Worm (Caenorhabditis elegans) whole organism, L4 larva: Measurements from ENCODE around the gene srw-39.
A peak's percentile ranks its signal among the peaks of the same experiment; 100 is the strongest.

ENCODE experiments used
- F10B5.3 ChIP-seq: sonication (generic microtip); optimal IDR thresholded peaks from 2 replicates; lab custom pipeline; 2016; ENCODE audit warnings: mild to moderate bottlenecking, missing genetic modification characterization, missing compliant biosample characterization
- R02D3.7 ChIP-seq: fragments of 150-350 bp; sonication (generic microtip); optimal IDR thresholded peaks from 3 replicates; lab custom pipeline; 2014; ENCODE audit warnings: missing biosample characterization, missing genetic modification characterization
- T20F7.1 ChIP-seq: fragments of 200-800 bp; sonication (Bioruptor generic); optimal IDR thresholded peaks from 2 replicates; lab custom pipeline; 2018; ENCODE audit warnings: mild to moderate bottlenecking, missing genetic modification characterization, missing compliant biosample characterization
- Y48G9A.11 ChIP-seq: fragments of 200-800 bp; sonication (Bioruptor generic); IDR thresholded peaks from 2 replicates; pipeline ENCODE4 v1.3.6; 2022; ENCODE audit warnings: missing genetic modification reagents, missing genetic modification characterization, missing compliant biosample characterization
- Y5F2A.4 ChIP-seq: fragments of 200-800 bp; sonication (Bioruptor generic); optimal IDR thresholded peaks from 2 replicates; lab custom pipeline; 2018; ENCODE audit warnings: mild to moderate bottlenecking, missing genetic modification characterization, missing compliant biosample characterization
- aha-1 ChIP-seq: fragments of 150-350 bp; peaks from one replicate; lab custom pipeline; 2014; ENCODE audit warnings: missing biosample characterization, missing genetic modification characterization
- arid-1 ChIP-seq: fragments of 200-800 bp; sonication (Bioruptor generic); conservative IDR thresholded peaks from 2 replicates; pipeline ENCODE4 v1.3.6; 2022; ENCODE audit warnings: missing genetic modification reagents, missing genetic modification characterization, missing compliant biosample characterization
- ceh-28 ChIP-seq: fragments of 150-350 bp; optimal IDR thresholded peaks from 2 replicates; lab custom pipeline; 2014; ENCODE audit warnings: missing biosample characterization, missing genetic modification reagents, missing genetic modification characterization
- ceh-32 ChIP-seq: sonication (generic microtip); optimal IDR thresholded peaks from 2 replicates; lab custom pipeline; 2016; ENCODE audit warnings: mild to moderate bottlenecking, missing genetic modification characterization, missing compliant biosample characterization; ENCODE audit not compliant: poor library complexity
- ces-1 ChIP-seq: fragments of 150-350 bp; sonication (generic microtip); optimal IDR thresholded peaks from 4 replicates; lab custom pipeline; 2014; ENCODE audit warnings: missing biosample characterization, missing genetic modification reagents, missing genetic modification characterization
- daf-12 ChIP-seq: fragments of 150-350 bp; optimal IDR thresholded peaks from 2 replicates; lab custom pipeline; 2014; ENCODE audit warnings: missing biosample characterization, missing genetic modification reagents, missing genetic modification characterization
- daf-16 ChIP-seq, 3 experiments: sonication (generic microtip); optimal IDR thresholded peaks; 2 replicates each; lab custom pipeline; 2016 to 2017; ENCODE audit warnings: missing genetic modification characterization in 3 of 3, missing genetic modification reagents in 3 of 3, mild to moderate bottlenecking in 2 of 3, missing compliant biosample characterization in 2 of 3, missing biosample characterization in 1 of 3, moderate library complexity in 1 of 3
- daf-8 ChIP-seq: fragments of 200-800 bp; sonication (Bioruptor generic); IDR thresholded peaks from 2 replicates; pipeline ENCODE4 v1.3.6; 2022; ENCODE audit warnings: missing genetic modification characterization, missing compliant biosample characterization
- dmd-6 ChIP-seq: fragments of 200-800 bp; sonication (Bioruptor generic); IDR thresholded peaks from 2 replicates; pipeline ENCODE4 v1.3.6; 2022; ENCODE audit warnings: missing genetic modification reagents, missing genetic modification characterization, missing compliant biosample characterization
- duxl-1 ChIP-seq: sonication (generic microtip); optimal IDR thresholded peaks from 2 replicates; lab custom pipeline; 2016; ENCODE audit warnings: mild to moderate bottlenecking, missing genetic modification characterization, moderate library complexity, missing compliant biosample characterization; ENCODE audit not compliant: poor library complexity
- dve-1 ChIP-seq: sonication (generic microtip); optimal IDR thresholded peaks from 2 replicates; lab custom pipeline; 2017; ENCODE audit warnings: antibody characterized with exemption, mild to moderate bottlenecking, missing genetic modification characterization, missing compliant biosample characterization; ENCODE audit not compliant: insufficient read depth
- fos-1 ChIP-seq: fragments of 150-350 bp; optimal IDR thresholded peaks from 2 replicates; lab custom pipeline; 2014; ENCODE audit warnings: missing biosample characterization, missing genetic modification characterization
- gei-8 ChIP-seq: fragments of 200-800 bp; sonication (Bioruptor generic); optimal IDR thresholded peaks from 2 replicates; lab custom pipeline; 2018; ENCODE audit warnings: mild to moderate bottlenecking, missing genetic modification characterization, missing compliant biosample characterization
- hif-1 ChIP-seq, 2 experiments: sonication (generic microtip); optimal IDR thresholded peaks; 2 replicates each; lab custom pipeline; 2016 to 2017; ENCODE audit warnings: missing compliant biosample characterization in 2 of 2, missing genetic modification characterization in 2 of 2, missing genetic modification reagents in 2 of 2, missing genotype in 2 of 2, mild to moderate bottlenecking in 1 of 2
- hlh-11 ChIP-seq: fragments of 200-800 bp; sonication (Bioruptor generic); optimal IDR thresholded peaks from 2 replicates; lab custom pipeline; 2018; ENCODE audit warnings: mild to moderate bottlenecking, missing genetic modification characterization, missing compliant biosample characterization
- hmg-1.1 ChIP-seq: fragments of 200-800 bp; sonication (Bioruptor generic); IDR thresholded peaks from 2 replicates; pipeline ENCODE4 v1.3.6; 2022; ENCODE audit warnings: missing genetic modification reagents, missing genetic modification characterization, missing compliant biosample characterization
- jun-1 ChIP-seq: fragments of 150-350 bp; optimal IDR thresholded peaks from 2 replicates; lab custom pipeline; 2014; ENCODE audit warnings: missing biosample characterization, missing genetic modification reagents, missing genetic modification characterization
- lin-39 ChIP-seq: fragments of 150-350 bp; optimal IDR thresholded peaks from 2 replicates; lab custom pipeline; 2014; ENCODE audit warnings: missing biosample characterization, missing genetic modification reagents, missing genetic modification characterization
- lsy-2 ChIP-seq, 2 experiments: fragments of 150-350 bp in 1 of 2; sonication (generic microtip) in 1 of 2; optimal IDR thresholded peaks; 2 replicates each; lab custom pipeline; 2014 to 2017; ENCODE audit warnings: missing biosample characterization in 2 of 2, missing genetic modification characterization in 2 of 2
- madf-5 ChIP-seq, 2 experiments: fragments of 200-800 bp; sonication (Bioruptor generic); IDR thresholded peaks; 2 replicates each; pipeline ENCODE4 v1.3.6; 2022; ENCODE audit warnings: missing compliant biosample characterization in 2 of 2, missing genetic modification characterization in 2 of 2
- madf-9 ChIP-seq: fragments of 200-800 bp; sonication (Bioruptor generic); conservative IDR thresholded peaks from 2 replicates; pipeline ENCODE4 v1.3.6; 2022; ENCODE audit warnings: missing genetic modification reagents, missing genetic modification characterization, missing compliant biosample characterization
- mdl-1 ChIP-seq, 2 experiments: fragments of 150-350 bp in 1 of 2; sonication (generic microtip) in 1 of 2; optimal IDR thresholded peaks; 2 replicates each; lab custom pipeline; 2014 to 2017; ENCODE audit warnings: missing biosample characterization in 2 of 2, missing genetic modification characterization in 2 of 2
- mep-1 ChIP-seq: fragments of 150-350 bp; sonication (generic microtip); optimal IDR thresholded peaks from 3 replicates; lab custom pipeline; 2014; ENCODE audit warnings: missing biosample characterization, missing genetic modification characterization
- mxl-2 ChIP-seq: fragments of 200-800 bp; sonication (Bioruptor generic); conservative IDR thresholded peaks from 2 replicates; pipeline ENCODE4 v1.3.6; 2022; ENCODE audit warnings: missing genetic modification reagents, missing genetic modification characterization, missing compliant biosample characterization
- nhr-11 ChIP-seq: fragments of 150-350 bp; optimal IDR thresholded peaks from 2 replicates; lab custom pipeline; 2014; ENCODE audit warnings: missing biosample characterization, missing genetic modification characterization
- nhr-111 ChIP-seq: fragments of 200-800 bp; sonication (Bioruptor generic); optimal IDR thresholded peaks from 2 replicates; lab custom pipeline; 2018; ENCODE audit warnings: mild to moderate bottlenecking, missing genetic modification characterization, missing compliant biosample characterization
- nhr-25 ChIP-seq: sonication (generic microtip); optimal IDR thresholded peaks from 2 replicates; lab custom pipeline; 2017; ENCODE audit warnings: missing genetic modification characterization, mild to moderate bottlenecking, missing compliant biosample characterization, antibody characterized with exemption, moderate library complexity, borderline replicate concordance; ENCODE audit not compliant: insufficient read depth
- nhr-28 ChIP-seq: fragments of 150-350 bp; optimal IDR thresholded peaks from 2 replicates; lab custom pipeline; 2014; ENCODE audit warnings: missing biosample characterization, missing genetic modification characterization
- nhr-6 ChIP-seq: fragments of 150-350 bp; optimal IDR thresholded peaks from 2 replicates; lab custom pipeline; 2014; ENCODE audit warnings: missing biosample characterization, missing genetic modification characterization
- pha-4 ChIP-seq, 2 experiments: fragments of 150-350 bp in 1 of 2; fragments of 200-800 bp in 1 of 2; sonication (Bioruptor generic) in 1 of 2; IDR thresholded peaks in 1 of 2; optimal IDR thresholded peaks in 1 of 2; 2 replicates each; pipeline versions ENCODE4 v1.3.6 to Lab custom; 2014 to 2022; ENCODE audit warnings: missing genetic modification characterization in 2 of 2, missing genetic modification reagents in 2 of 2, missing biosample characterization in 1 of 2, missing compliant biosample characterization in 1 of 2
- pqm-1 ChIP-seq: sonication (generic microtip); optimal IDR thresholded peaks from 2 replicates; lab custom pipeline; 2017; ENCODE audit warnings: missing biosample characterization, missing genetic modification characterization
- set-16 ChIP-seq: fragments of 200-800 bp; sonication (Bioruptor generic); IDR thresholded peaks from 2 replicates; pipeline ENCODE4 v1.3.6; 2022; ENCODE audit warnings: missing genetic modification reagents, missing genetic modification characterization, missing compliant biosample characterization
- skn-1 ChIP-seq: fragments of 150-350 bp; optimal IDR thresholded peaks from 2 replicates; lab custom pipeline; 2014; ENCODE audit warnings: missing biosample characterization, missing genetic modification characterization
- snpc-1.2 ChIP-seq: fragments of 200-800 bp; sonication (Bioruptor generic); IDR thresholded peaks from 2 replicates; pipeline ENCODE4 v1.3.6; 2022; ENCODE audit warnings: missing genetic modification reagents, missing genetic modification characterization, missing compliant biosample characterization
- unc-130 ChIP-seq: sonication (generic microtip); optimal IDR thresholded peaks from 2 replicates; lab custom pipeline; 2016; ENCODE audit warnings: missing genetic modification reagents, missing genetic modification characterization, missing compliant biosample characterization
- unc-62 ChIP-seq, 3 experiments: fragments of 150-350 bp in 1 of 3; sonication (generic microtip); optimal IDR thresholded peaks in 2 of 3; peaks in 1 of 3; 1 replicate in 1 of 3; 2 replicates in 2 of 3; lab custom pipeline; 2014 to 2017; ENCODE audit warnings: missing biosample characterization in 3 of 3, missing genetic modification characterization in 3 of 3, missing genetic modification reagents in 3 of 3, missing genotype in 1 of 3
- vab-7 ChIP-seq: fragments of 200-800 bp; sonication (Bioruptor generic); IDR thresholded peaks from 2 replicates; pipeline ENCODE4 v1.3.6; 2022; ENCODE audit warnings: missing genetic modification reagents, missing genetic modification characterization, missing compliant biosample characterization
- ztf-7 ChIP-seq: fragments of 150-350 bp; optimal IDR thresholded peaks from 2 replicates; lab custom pipeline; 2014; ENCODE audit warnings: missing biosample characterization, missing genetic modification characterization

srw-39 gene

DNA sequence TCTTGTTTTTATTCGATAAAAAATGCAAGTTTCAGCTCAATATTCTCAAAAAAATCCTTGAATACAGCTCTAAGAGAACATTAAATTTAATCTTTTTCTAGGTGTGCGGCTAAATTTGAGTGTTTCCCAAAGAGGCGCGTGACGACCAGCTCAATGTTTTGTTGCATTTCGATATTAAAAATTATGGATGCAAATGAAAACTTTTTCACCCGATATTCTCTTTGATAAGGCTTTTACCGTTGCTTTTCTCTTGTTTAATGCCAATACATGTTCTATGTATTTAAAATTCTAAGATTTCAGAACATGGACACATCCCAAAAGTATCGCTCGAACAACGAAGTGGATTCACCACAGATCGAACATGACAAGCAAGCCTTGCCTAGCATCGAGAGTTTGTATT, 13.6 kb downstream of the srw-39 start, which contains the start of gene F19B2.6:
TSS of gene F19B2.6 (plus strand) at position 301 of the 400 bp plus-strand sequence.
- no peak for TF ChIP-seq jun-1 (tag; lab: Kevin White, UChicago)
- TF ChIP-seq fos-1, result no peak
- no peak for TF ChIP-seq duxl-1 (tag; lab: Kevin White, UChicago)
- TF ChIP-seq nhr-25 (tag; lab: Kevin White, UChicago), result no peak
- no peak for TF ChIP-seq madf-5 (GFP tag; IDR thresholded peaks at IDR 0.05; lab: Robert Waterston, UW)
- no peak for TF ChIP-seq lin-39 (tag; lab: Kevin White, UChicago)
- TF ChIP-seq F10B5.3 (tag; lab: Kevin White, UChicago), result no peak
- TF ChIP-seq unc-130 (GFP tag; lab: Kevin White, UChicago), result no peak
- no peak for TF ChIP-seq Y5F2A.4
- TF ChIP-seq set-16 (GFP tag; lab: Robert Waterston, UW), result no peak
- no peak for TF ChIP-seq nhr-6 (tag; lab: Kevin White, UChicago)
- TF ChIP-seq unc-62 (GFP tag; optimal IDR thresholded peaks at IDR 0.05 in 1 of 2; lab: Kevin White, UChicago), result no peak
- no peak for TF ChIP-seq unc-62 (tag; optimal IDR thresholded peaks at IDR 0.05; lab: Kevin White, UChicago)
- TF ChIP-seq mdl-1 (tag; optimal IDR thresholded peaks at IDR 0.05; lab: Kevin White, UChicago), result no peak
- no peak for TF ChIP-seq arid-1
- TF ChIP-seq skn-1, result no peak
- no peak for TF ChIP-seq daf-8
- TF ChIP-seq nhr-28 (tag; lab: Kevin White, UChicago), result no peak

DNA sequence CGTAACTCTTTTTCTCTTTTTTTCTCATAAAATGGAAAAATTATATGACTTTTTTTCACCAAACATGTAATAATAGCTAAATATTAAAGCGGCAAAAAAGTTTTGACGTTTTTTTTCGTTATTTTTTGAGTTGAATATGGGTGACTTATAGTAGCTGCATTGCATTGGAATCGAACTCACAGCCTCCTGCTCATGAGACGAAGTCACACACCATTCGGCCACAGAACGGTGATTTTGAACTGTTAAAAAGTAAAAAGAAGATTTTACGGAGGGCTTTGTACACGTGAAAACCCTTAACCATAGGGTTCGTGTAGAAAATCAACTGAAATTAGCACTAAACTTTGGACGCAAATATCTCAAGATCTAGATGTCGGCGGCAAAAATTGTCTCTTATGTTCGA, 20.0 kb downstream of the srw-39 start:
- no peak for TF ChIP-seq R02D3.7 (tag; lab: Kevin White, UChicago)
- TF ChIP-seq lin-39 (tag; lab: Kevin White, UChicago), result no peak
- TF ChIP-seq lsy-2 (tag; optimal IDR thresholded peaks at IDR 0.05; lab: Kevin White, UChicago), result no peak
- no peak for TF ChIP-seq aha-1 (tag; lab: Kevin White, UChicago)
- TF ChIP-seq ces-1 (GFP tag; lab: Kevin White, UChicago), result no peak
- TF ChIP-seq madf-9 (GFP tag; lab: Robert Waterston, UW), result no peak
- no peak for TF ChIP-seq ceh-32 (tag; lab: Kevin White, UChicago)
- TF ChIP-seq nhr-11, result no peak
- no peak for TF ChIP-seq Y48G9A.11 (GFP tag; lab: Robert Waterston, UW)
- no peak for TF ChIP-seq daf-12 (tag; lab: Kevin White, UChicago)
- no peak for TF ChIP-seq pha-4 (GFP tag; IDR thresholded peaks at IDR 0.05; lab: Robert Waterston, UW)
- TF ChIP-seq pha-4 (tag; optimal IDR thresholded peaks at IDR 0.05; lab: Kevin White, UChicago), result no peak
- no peak for TF ChIP-seq hif-1 (tag; optimal IDR thresholded peaks at IDR 0.05; lab: Kevin White, UChicago)

ce11 chrV:20151432-20151831, 20.4 kb downstream of the srw-39 start, which contains the start of gene F19B2.7:
TSS of gene F19B2.7 (plus strand) at chrV:20151732.
- TF ChIP-seq set-16 (GFP tag; lab: Robert Waterston, UW) (no peak), vab-7 (GFP tag; lab: Robert Waterston, UW) (no peak), ceh-28 (tag; lab: Kevin White, UChicago) (no peak), snpc-1.2 (GFP tag; lab: Robert Waterston, UW) (no peak), nhr-6 (tag; lab: Kevin White, UChicago) (no peak), mxl-2 (GFP tag; lab: Robert Waterston, UW) (no peak)

- peak; percentile 58 for TF ChIP-seq dmd-6 (GFP tag; lab: Robert Waterston, UW)
- TF ChIP-seq skn-1, result no peak
- TF ChIP-seq nhr-111 (GFP tag; lab: Kevin White, UChicago), result no peak
- peak; percentile 27 for TF ChIP-seq T20F7.1 (GFP tag; lab: Kevin White, UChicago)
- TF ChIP-seq hlh-11 (tag; lab: Kevin White, UChicago), result peak; percentile 54
- TF ChIP-seq mep-1, result no peak
- no peak for TF ChIP-seq hmg-1.1 (GFP tag; lab: Robert Waterston, UW)
- no peak for TF ChIP-seq ztf-7 (tag; lab: Kevin White, UChicago)
- TF ChIP-seq dve-1 (tag; lab: Kevin White, UChicago), result peak; percentile 80
- TF ChIP-seq daf-16 (GFP tag; optimal IDR thresholded peaks at IDR 0.05; lab: Kevin White, UChicago), result no peak
- peak; percentile 72 for TF ChIP-seq daf-16 (tag; optimal IDR thresholded peaks at IDR 0.05; lab: Kevin White, UChicago)
- no peak for TF ChIP-seq gei-8 (GFP tag; lab: Kevin White, UChicago)
- no peak for TF ChIP-seq hif-1 (tag; optimal IDR thresholded peaks at IDR 0.05; lab: Kevin White, UChicago)
- TF ChIP-seq pqm-1 (tag; lab: Kevin White, UChicago), result peak; percentile 98
- TF ChIP-seq mdl-1 (tag; optimal IDR thresholded peaks at IDR 0.05; lab: Kevin White, UChicago), result peak in 1 of 2 experiments; percentile 5
- peak; percentile 66 for TF ChIP-seq nhr-28 (tag; lab: Kevin White, UChicago)
Measured at ce11 chrV:20147662-20148245, 24.1 kb downstream of the srw-39 start, which contains the start of gene Y113G7A.13. TSS of gene Y113G7A.13 (plus strand) at chrV:20148195.
